Worm (Caenorhabditis elegans): ENCODE data around the gene F46C5.4.

ce11 chrII:8796391-8796790 is 39.5 kb upstream of the F46C5.4 start:
- TF ChIP-seq snpc-4 (GFP tag; optimal IDR thresholded peaks at IDR 0.05), result no peak
- TF ChIP-seq snpc-4 (tag; optimal IDR thresholded peaks at IDR 0.05), result no peak
- no peak; the same call in none of the 2 replicates for TF ChIP-seq zfh-2 (GFP tag; conservative IDR thresholded peaks at IDR 0.05)

All from whole organism, young adult.